Worm (Caenorhabditis elegans) whole organism, L1 larva: ENCODE data around the gene Y102E9.5.

ENCODE experiments used
- C04F5.9 ChIP-seq: sonication (generic microtip); optimal IDR thresholded peaks from 2 replicates; lab custom pipeline; 2016; ENCODE audit warnings: missing genetic modification characterization, missing compliant biosample characterization
- C16A3.4 ChIP-seq: fragments of 150-350 bp; optimal IDR thresholded peaks from 2 replicates; lab custom pipeline; 2014; ENCODE audit warnings: missing biosample characterization, missing genetic modification characterization
- C34B4.2 ChIP-seq: sonication (generic microtip); optimal IDR thresholded peaks from 2 replicates; lab custom pipeline; 2017; ENCODE audit warnings: mild to moderate bottlenecking, missing genetic modification characterization, missing compliant biosample characterization
- Y116A8C.19 ChIP-seq: sonication (generic microtip); optimal IDR thresholded peaks from 2 replicates; lab custom pipeline; 2016; ENCODE audit warnings: missing compliant biosample characterization, missing genetic modification characterization, borderline replicate concordance
- aha-1 ChIP-seq: fragments of 150-350 bp; optimal IDR thresholded peaks from 2 replicates; lab custom pipeline; 2014; ENCODE audit warnings: missing biosample characterization, missing genetic modification characterization
- alr-1 ChIP-seq: fragments of 200-800 bp; sonication (Bioruptor generic); optimal IDR thresholded peaks from 2 replicates; lab custom pipeline; 2018; ENCODE audit warnings: borderline replicate concordance, mild to moderate bottlenecking, missing genetic modification characterization, missing compliant biosample characterization
- blmp-1 ChIP-seq: fragments of 150-350 bp; optimal IDR thresholded peaks from 2 replicates; lab custom pipeline; 2014; ENCODE audit warnings: missing biosample characterization, missing genetic modification characterization
- ceh-63 ChIP-seq: fragments of 200-800 bp; sonication (Bioruptor generic); optimal IDR thresholded peaks from 2 replicates; lab custom pipeline; 2018; ENCODE audit warnings: mild to moderate bottlenecking, missing genetic modification characterization, missing compliant biosample characterization
- ceh-8 ChIP-seq: fragments of 200-800 bp; sonication (Bioruptor generic); optimal IDR thresholded peaks from 2 replicates; lab custom pipeline; 2018; ENCODE audit warnings: mild to moderate bottlenecking, missing genetic modification characterization, moderate library complexity, missing compliant biosample characterization
- ceh-82 ChIP-seq, 3 experiments: fragments of 150-350 bp in 1 of 3; sonication (generic microtip) in 2 of 3; optimal IDR thresholded peaks; 2 replicates each; lab custom pipeline; 2014 to 2017; ENCODE audit warnings: missing biosample characterization in 3 of 3, missing genetic modification characterization in 3 of 3
- dsc-1 ChIP-seq: sonication (generic microtip); optimal IDR thresholded peaks from 2 replicates; lab custom pipeline; 2016; ENCODE audit warnings: mild to moderate bottlenecking, missing genetic modification characterization, missing compliant biosample characterization
- efl-1 ChIP-seq, 4 experiments: fragments of 150-350 bp; optimal IDR thresholded peaks in 3 of 4; peaks in 1 of 4; 1 replicate in 1 of 4; 2 replicates in 3 of 4; lab custom pipeline; 2014; ENCODE audit warnings: missing biosample characterization in 2 of 4, missing genetic modification characterization in 2 of 4, missing genetic modification reagents in 2 of 4
- efl-3 ChIP-seq: fragments of 200-800 bp; sonication (Bioruptor generic); optimal IDR thresholded peaks from 2 replicates; lab custom pipeline; 2018; ENCODE audit warnings: mild to moderate bottlenecking, missing genetic modification characterization, missing compliant biosample characterization
- egl-13 ChIP-seq: sonication (generic microtip); optimal IDR thresholded peaks from 2 replicates; lab custom pipeline; 2016; ENCODE audit warnings: missing genotype, missing genetic modification reagents, missing genetic modification characterization, missing compliant biosample characterization
- egl-27 ChIP-seq, 2 experiments: fragments of 150-350 bp in 1 of 2; sonication (generic microtip); optimal IDR thresholded peaks; 3 replicates each; lab custom pipeline; 2017 to 2018; ENCODE audit warnings: missing biosample characterization in 2 of 2, missing genetic modification characterization in 2 of 2, missing genetic modification reagents in 2 of 2
- elt-3 ChIP-seq, 6 experiments: fragments of 150-350 bp in 1 of 6; sonication (generic microtip); optimal IDR thresholded peaks; 2 replicates each; lab custom pipeline; 2017 to 2018; ENCODE audit warnings: missing biosample characterization in 6 of 6, missing genetic modification characterization in 6 of 6, inconsistent platforms in 1 of 6
- ets-5 ChIP-seq: fragments of 200-800 bp; sonication (Bioruptor generic); IDR thresholded peaks from 2 replicates; pipeline ENCODE4 v1.3.6; 2022; ENCODE audit warnings: missing genetic modification characterization, missing compliant biosample characterization
- fkh-10 ChIP-seq: sonication (generic microtip); optimal IDR thresholded peaks from 2 replicates; lab custom pipeline; 2017; ENCODE audit warnings: missing biosample characterization, missing genetic modification reagents, missing genetic modification characterization
- fkh-8 ChIP-seq: sonication (generic microtip); optimal IDR thresholded peaks from 2 replicates; lab custom pipeline; 2016; ENCODE audit warnings: mild to moderate bottlenecking, missing genetic modification characterization, missing compliant biosample characterization
- fos-1 ChIP-seq: fragments of 150-350 bp; optimal IDR thresholded peaks from 2 replicates; lab custom pipeline; 2014; ENCODE audit warnings: missing biosample characterization, missing genetic modification characterization
- grh-1 ChIP-seq: fragments of 200-800 bp; sonication (Bioruptor generic); IDR thresholded peaks from 2 replicates; pipeline ENCODE4 v1.3.6; 2022; ENCODE audit warnings: missing genetic modification reagents, missing genetic modification characterization, missing compliant biosample characterization
- hlh-17 ChIP-seq: fragments of 200-800 bp; sonication (Bioruptor generic); optimal IDR thresholded peaks from 2 replicates; lab custom pipeline; 2018; ENCODE audit warnings: missing genetic modification characterization, mild to moderate bottlenecking, missing compliant biosample characterization, moderate library complexity, borderline replicate concordance
- hlh-4 ChIP-seq: sonication (generic microtip); optimal IDR thresholded peaks from 2 replicates; lab custom pipeline; 2016; ENCODE audit warnings: mild to moderate bottlenecking, missing genetic modification characterization, missing compliant biosample characterization
- hpl-2 ChIP-seq: fragments of 150-350 bp; optimal IDR thresholded peaks from 2 replicates; lab custom pipeline; 2014; ENCODE audit warnings: missing biosample characterization, missing genetic modification reagents, missing genetic modification characterization
- irx-1 ChIP-seq: sonication (generic microtip); optimal IDR thresholded peaks from 2 replicates; lab custom pipeline; 2016; ENCODE audit warnings: missing genetic modification characterization, missing compliant biosample characterization
- lin-13 ChIP-seq: fragments of 150-350 bp; optimal IDR thresholded peaks from 2 replicates; lab custom pipeline; 2014; ENCODE audit warnings: missing biosample characterization, missing genetic modification reagents, missing genetic modification characterization
- lin-15B ChIP-seq: fragments of 150-350 bp; sonication (generic microtip); optimal IDR thresholded peaks from 3 replicates; lab custom pipeline; 2014; ENCODE audit warnings: missing biosample characterization, missing genetic modification characterization
- mef-2 ChIP-seq: fragments of 150-350 bp; optimal IDR thresholded peaks from 2 replicates; lab custom pipeline; 2014; ENCODE audit warnings: missing biosample characterization, missing genetic modification characterization
- nhr-19 ChIP-seq: fragments of 200-800 bp; sonication (Bioruptor generic); conservative IDR thresholded peaks from 2 replicates; pipeline ENCODE4 v1.3.6; 2022; ENCODE audit warnings: missing genetic modification characterization, missing compliant biosample characterization
- nhr-76 ChIP-seq: sonication (generic microtip); optimal IDR thresholded peaks from 2 replicates; lab custom pipeline; 2017; ENCODE audit warnings: missing biosample characterization, missing genetic modification characterization
- nhr-77 ChIP-seq: fragments of 150-350 bp; optimal IDR thresholded peaks from 2 replicates; lab custom pipeline; 2014; ENCODE audit warnings: missing biosample characterization, missing genetic modification characterization
- nhr-85 ChIP-seq: sonication (generic microtip); peaks from one replicate; lab custom pipeline; 2016; ENCODE audit warnings: missing genetic modification characterization, inconsistent platforms, missing compliant biosample characterization
- nhr-90 ChIP-seq: sonication (generic microtip); optimal IDR thresholded peaks from 2 replicates; lab custom pipeline; 2016; ENCODE audit warnings: mild to moderate bottlenecking, missing genetic modification characterization, missing compliant biosample characterization; ENCODE audit not compliant: poor library complexity
- pag-3 ChIP-seq: sonication (generic microtip); optimal IDR thresholded peaks from 2 replicates; lab custom pipeline; 2017; ENCODE audit warnings: missing genetic modification characterization, mild to moderate bottlenecking, missing compliant biosample characterization, antibody characterized with exemption, borderline replicate concordance; ENCODE audit not compliant: insufficient read depth
- pax-3 ChIP-seq: fragments of 200-800 bp; sonication (Bioruptor generic); optimal IDR thresholded peaks from 2 replicates; lab custom pipeline; 2018; ENCODE audit warnings: mild to moderate bottlenecking, missing genetic modification characterization, moderate library complexity, missing compliant biosample characterization
- rnt-1 ChIP-seq: sonication (generic microtip); optimal IDR thresholded peaks from 2 replicates; lab custom pipeline; 2016; ENCODE audit warnings: mild to moderate bottlenecking, missing genetic modification characterization, moderate library complexity, missing compliant biosample characterization
- skn-1 ChIP-seq: fragments of 150-350 bp; optimal IDR thresholded peaks from 2 replicates; lab custom pipeline; 2014; ENCODE audit warnings: missing biosample characterization, missing genetic modification characterization
- snpc-4 ChIP-seq: fragments of 150-350 bp; optimal IDR thresholded peaks from 2 replicates; lab custom pipeline; 2014; ENCODE audit warnings: missing biosample characterization, missing genetic modification characterization
- snu-23 ChIP-seq: sonication (generic microtip); optimal IDR thresholded peaks from 2 replicates; lab custom pipeline; 2016; ENCODE audit warnings: missing genetic modification characterization, missing compliant biosample characterization
- sptf-1 ChIP-seq: fragments of 150-350 bp; optimal IDR thresholded peaks from 2 replicates; lab custom pipeline; 2014; ENCODE audit warnings: missing biosample characterization, missing genetic modification characterization
- swsn-7 ChIP-seq: sonication (generic microtip); optimal IDR thresholded peaks from 2 replicates; lab custom pipeline; 2016; ENCODE audit warnings: missing genetic modification characterization, missing compliant biosample characterization
- unc-130 ChIP-seq: fragments of 150-350 bp; optimal IDR thresholded peaks from 2 replicates; lab custom pipeline; 2017; ENCODE audit warnings: missing biosample characterization, missing genetic modification characterization, inconsistent platforms
- unc-30 ChIP-seq: sonication (generic microtip); optimal IDR thresholded peaks from 2 replicates; lab custom pipeline; 2017; ENCODE audit warnings: missing biosample characterization, missing genetic modification characterization
- unc-62 ChIP-seq: fragments of 150-350 bp; optimal IDR thresholded peaks from 2 replicates; lab custom pipeline; 2014; ENCODE audit warnings: missing biosample characterization, missing genetic modification reagents, missing genetic modification characterization
- unc-98 ChIP-seq: fragments of 200-800 bp; sonication (Bioruptor generic); IDR thresholded peaks from 2 replicates; pipeline ENCODE4 v1.3.6; 2022; ENCODE audit warnings: missing genetic modification characterization, missing compliant biosample characterization
- xbp-1 ChIP-seq: sonication (generic microtip); optimal IDR thresholded peaks from 2 replicates; lab custom pipeline; 2016; ENCODE audit warnings: missing genetic modification characterization, missing compliant biosample characterization
- ztf-4 ChIP-seq: fragments of 150-350 bp; optimal IDR thresholded peaks from 2 replicates; lab custom pipeline; 2014; ENCODE audit warnings: missing biosample characterization, missing genetic modification characterization

The Y102E9.5 gene

DNA sequence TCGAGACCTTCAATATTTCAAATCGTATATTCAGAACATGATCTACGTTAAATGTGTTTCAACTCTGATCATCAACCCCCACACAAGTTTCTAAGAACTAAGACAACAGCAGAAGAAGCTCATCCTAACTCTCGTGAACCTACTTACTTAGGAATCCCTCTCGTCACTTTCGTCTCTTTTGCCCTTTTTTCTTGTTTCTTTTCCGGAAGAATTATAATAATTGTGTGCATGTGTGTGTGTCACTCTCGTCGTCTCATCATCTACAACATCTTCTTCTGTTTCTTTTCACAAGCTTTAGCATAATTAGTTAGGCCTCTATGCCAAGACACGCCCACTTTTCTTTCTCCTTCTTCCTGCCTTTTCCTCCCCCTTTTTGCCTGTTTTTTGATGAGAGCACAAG, 39.6 kb downstream of the Y102E9.5 start (continued):
- TF ChIP-seq C34B4.2 (tag; lab: Kevin White, UChicago) (no peak), snu-23 (no peak), nhr-90 (tag; lab: Kevin White, UChicago) (no peak), rnt-1 (tag; lab: Kevin White, UChicago) (no peak), mef-2 (tag; lab: Kevin White, UChicago) (no peak), snpc-4 (tag; lab: Kevin White, UChicago) (no peak), unc-98 (GFP tag; lab: Robert Waterston, UW) (no peak), fos-1 (tag; lab: Kevin White, UChicago) (no peak), sptf-1 (no peak), egl-27 (tag; optimal IDR thresholded peaks at IDR 0.05; lab: Kevin White, UChicago) (no peak), lin-13 (no peak), C16A3.4 (tag; lab: Kevin White, UChicago) (no peak), nhr-85 (no peak), ztf-4 (tag; lab: Kevin White, UChicago) (no peak), unc-62 (GFP tag; lab: Kevin White, UChicago) (no peak), xbp-1 (tag; lab: Kevin White, UChicago) (no peak), fkh-10 (GFP tag; lab: Kevin White, UChicago) (no peak), efl-1 (optimal IDR thresholded peaks at IDR 0.05; lab: Kevin White, UChicago) (no peak), efl-1 (GFP tag; optimal IDR thresholded peaks at IDR 0.05 in 1 of 2; lab: Kevin White, UChicago) (no peak), Y116A8C.19 (no peak), alr-1 (tag; lab: Kevin White, UChicago) (no peak), unc-30 (tag; lab: Kevin White, UChicago) (no peak), irx-1 (no peak), ets-5 (GFP tag; lab: Robert Waterston, UW) (no peak), aha-1 (no peak)

DNA sequence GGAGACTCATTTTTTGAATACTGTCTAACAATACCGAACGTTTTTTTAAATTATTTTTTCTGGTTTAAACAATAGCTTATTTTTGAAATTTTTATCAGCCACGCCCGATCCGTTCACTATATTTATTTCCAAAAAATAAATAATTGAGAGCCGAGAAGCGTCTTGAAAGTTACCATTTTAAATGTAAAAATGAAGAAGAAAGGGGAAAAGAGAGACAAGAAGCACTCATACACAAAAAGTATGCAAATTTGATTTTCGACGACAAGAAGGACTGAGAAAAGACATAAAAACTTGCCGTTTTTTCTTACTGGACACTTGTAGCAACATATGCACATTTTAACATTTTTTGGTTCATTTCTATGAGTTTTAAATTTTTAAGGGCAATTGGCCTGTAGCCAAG, 48.3 kb downstream of the Y102E9.5 start:
- TF ChIP-seq fkh-10 (GFP tag; lab: Kevin White, UChicago) (peak; percentile 2), ceh-8 (GFP tag; lab: Kevin White, UChicago) (no peak)
- TF ChIP-seq, all 84 proteins: peak for 1

DNA sequence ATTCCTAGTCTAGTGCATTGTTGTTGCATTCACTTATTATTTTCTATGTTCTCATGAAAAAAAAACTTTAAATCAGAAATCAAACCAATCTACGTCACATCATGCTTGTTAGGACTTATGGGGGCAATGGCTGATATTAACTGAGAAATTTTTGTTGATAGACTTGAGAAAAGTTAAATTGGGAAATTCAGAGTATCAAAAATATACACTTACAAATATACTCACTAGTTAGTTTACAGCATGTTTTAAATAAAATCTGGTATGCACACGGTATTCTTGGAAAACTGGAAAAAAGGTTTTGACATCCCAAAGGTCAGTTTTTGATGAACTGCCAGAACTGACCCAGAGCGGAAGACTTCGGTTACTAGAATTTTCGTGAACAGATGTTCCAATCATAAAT, 49.1 kb downstream of the Y102E9.5 start:
- TF ChIP-seq aha-1 (no peak), swsn-7 (tag; lab: Kevin White, UChicago) (no peak), unc-30 (tag; lab: Kevin White, UChicago) (no peak), unc-98 (GFP tag; lab: Robert Waterston, UW) (no peak), ceh-63 (GFP tag; lab: Kevin White, UChicago) (no peak), unc-62 (GFP tag; lab: Kevin White, UChicago) (no peak), hlh-4 (no peak), grh-1 (no peak), ets-5 (GFP tag; lab: Robert Waterston, UW) (no peak), ztf-4 (tag; lab: Kevin White, UChicago) (no peak), snu-23 (no peak), nhr-90 (tag; lab: Kevin White, UChicago) (no peak), hlh-17 (no peak), mef-2 (tag; lab: Kevin White, UChicago) (no peak), unc-130 (tag; lab: Kevin White, UChicago) (no peak), fos-1 (tag; lab: Kevin White, UChicago) (no peak), C04F5.9 (tag; lab: Kevin White, UChicago) (no peak), nhr-77 (tag; lab: Kevin White, UChicago) (no peak), ceh-82 (tag; optimal IDR thresholded peaks at IDR 0.05; lab: Kevin White, UChicago) (no peak), egl-27 (tag; optimal IDR thresholded peaks at IDR 0.05; lab: Kevin White, UChicago) (no peak)

DNA sequence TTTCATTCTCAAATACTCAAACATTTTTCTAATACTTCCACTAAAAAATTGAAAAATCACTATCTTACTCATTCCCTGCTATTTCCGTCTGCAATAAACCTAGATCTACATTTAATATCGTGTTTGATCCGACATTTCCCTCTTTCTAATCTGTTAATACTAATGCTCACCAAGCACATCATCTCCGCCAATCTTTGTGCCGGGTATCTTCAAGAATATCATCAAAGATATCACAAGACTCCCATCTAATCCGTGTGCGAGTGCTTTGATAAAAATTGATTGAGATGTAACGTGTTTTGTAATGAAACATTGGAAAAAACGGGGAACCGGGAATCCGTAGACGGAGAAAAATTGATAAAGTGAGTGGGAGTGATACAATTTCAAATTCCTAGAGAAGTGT, 50.8 kb downstream of the Y102E9.5 start:
- TF ChIP-seq fkh-8 (tag; lab: Kevin White, UChicago) (no peak), egl-13 (tag; lab: Kevin White, UChicago) (peak; percentile 66), mef-2 (tag; lab: Kevin White, UChicago) (no peak), dsc-1 (tag; lab: Kevin White, UChicago) (peak; percentile 84), C34B4.2 (tag; lab: Kevin White, UChicago) (no peak), irx-1 (no peak), efl-3 (GFP tag; lab: Kevin White, UChicago) (no peak), elt-3 (tag; optimal IDR thresholded peaks at IDR 0.05; lab: Kevin White, UChicago) (no peak), skn-1 (tag; lab: Kevin White, UChicago) (no peak), nhr-77 (tag; lab: Kevin White, UChicago) (no peak), ceh-82 (tag; optimal IDR thresholded peaks at IDR 0.05; lab: Kevin White, UChicago) (no peak), hpl-2 (GFP tag; lab: Kevin White, UChicago) (no peak), blmp-1 (no peak), lin-15B (no peak), pag-3 (tag; lab: Kevin White, UChicago) (no peak), pax-3 (tag; lab: Kevin White, UChicago) (peak; percentile 30), nhr-76 (tag; lab: Kevin White, UChicago) (no peak), nhr-19 (GFP tag; lab: Robert Waterston, UW) (no peak)
